Fruit fly (Drosophila melanogaster) whole organism, embryonic: Measurements from ENCODE around the gene CG12009.

Experiments
- ATbp ChIP-seq: fragments of 200-800 bp; sonication (Bioruptor generic); optimal IDR thresholded peaks from 2 replicates; lab custom pipeline; 2017; ENCODE audit warnings: missing biosample characterization, mild to moderate bottlenecking, missing genetic modification characterization, missing genetic modification reagents
- Blimp-1 ChIP-seq: fragments of 200-800 bp; sonication (Bioruptor generic); optimal IDR thresholded peaks from 3 replicates; lab custom pipeline; 2018; ENCODE audit warnings: missing biosample characterization, missing genetic modification characterization, mild to moderate bottlenecking, moderate library complexity, missing genetic modification reagents
- CG11247 ChIP-seq: fragments of 200-800 bp; sonication (Bioruptor generic); IDR thresholded peaks from 2 replicates; pipeline ENCODE4 v1.3.6; 2022; ENCODE audit warnings: missing biosample characterization, missing genetic modification characterization
- CG11398 ChIP-seq: fragments of 200-800 bp; sonication (Bioruptor generic); optimal IDR thresholded peaks from 2 replicates; lab custom pipeline; 2016; ENCODE audit warnings: missing biosample characterization, missing genetic modification characterization
- CG13287 ChIP-seq: fragments of 200-800 bp; sonication (Bioruptor generic); IDR thresholded peaks from 2 replicates; pipeline ENCODE4 v1.3.6; 2022; ENCODE audit warnings: missing biosample characterization, missing genetic modification characterization; ENCODE audit not compliant: partially characterized antibody
- CG13894 ChIP-seq: fragments of 200-800 bp; sonication (Bioruptor generic); optimal IDR thresholded peaks from 3 replicates; lab custom pipeline; 2018; ENCODE audit warnings: missing biosample characterization, mild to moderate bottlenecking, missing genetic modification characterization, moderate library complexity
- CG14710 ChIP-seq: fragments of 200-800 bp; sonication (Bioruptor generic); optimal IDR thresholded peaks from 3 replicates; lab custom pipeline; 2019; ENCODE audit warnings: missing biosample characterization, mild to moderate bottlenecking, missing genetic modification characterization, moderate library complexity
- CG15011 ChIP-seq: fragments of 200-800 bp; sonication (Bioruptor generic); optimal IDR thresholded peaks from 3 replicates; lab custom pipeline; 2018; ENCODE audit warnings: missing biosample characterization, mild to moderate bottlenecking, missing genetic modification characterization
- CG17328 ChIP-seq: fragments of 200-800 bp; sonication (Bioruptor generic); IDR thresholded peaks from 2 replicates; pipeline ENCODE4 v1.3.6; 2022; ENCODE audit warnings: missing biosample characterization, missing genetic modification characterization
- CG18764 ChIP-seq: fragments of 200-800 bp; sonication (Bioruptor generic); optimal IDR thresholded peaks from 3 replicates; lab custom pipeline; 2016; ENCODE audit warnings: missing biosample characterization, missing genetic modification characterization
- CG34376 ChIP-seq: fragments of 200-800 bp; sonication (Bioruptor generic); optimal IDR thresholded peaks from 2 replicates; lab custom pipeline; 2018; ENCODE audit warnings: missing biosample characterization, mild to moderate bottlenecking, missing genetic modification characterization
- CG6175 ChIP-seq: fragments of 200-800 bp; sonication (Bioruptor generic); IDR thresholded peaks from 3 replicates; pipeline ENCODE4 v1.3.6; 2022; ENCODE audit warnings: missing biosample characterization, missing genetic modification characterization
- Doc2 ChIP-seq: fragments of 200-800 bp; sonication (Bioruptor generic); IDR thresholded peaks from 2 replicates; pipeline ENCODE4 v1.3.6; 2022; ENCODE audit warnings: missing biosample characterization, missing genetic modification characterization
- HLH4C ChIP-seq: fragments of 200-800 bp; sonication (Bioruptor generic); IDR thresholded peaks from 3 replicates; pipeline ENCODE4 v1.3.6; 2022; ENCODE audit warnings: missing biosample characterization, missing genetic modification characterization; ENCODE audit not compliant: partially characterized antibody
- Ptx1 ChIP-seq: fragments of 200-800 bp; sonication (Bioruptor generic); IDR thresholded peaks from 2 replicates; pipeline ENCODE4 v1.3.6; 2022; ENCODE audit warnings: missing biosample characterization, missing genetic modification characterization
- Side ChIP-seq: fragments of 200-800 bp; sonication (Bioruptor generic); optimal IDR thresholded peaks from 2 replicates; lab custom pipeline; 2016; ENCODE audit warnings: missing biosample characterization, missing genetic modification characterization
- Sin3A ChIP-seq: fragments of >200 bp; optimal IDR thresholded peaks from 2 replicates; lab custom pipeline; 2018
- Trl ChIP-seq, 3 experiments: fragments of >200 bp in 2 of 3; fragments of 200-800 bp in 1 of 3; sonication (Bioruptor generic) in 1 of 3; optimal IDR thresholded peaks; 2 replicates in 1 of 3; 3 replicates in 2 of 3; lab custom pipeline; 2016 to 2017; ENCODE audit warnings: missing biosample characterization in 1 of 3, missing genetic modification characterization in 1 of 3
- YL-1 ChIP-seq: fragments of 200-800 bp; sonication (Bioruptor generic); optimal IDR thresholded peaks from 3 replicates; lab custom pipeline; 2017; ENCODE audit warnings: missing biosample characterization, mild to moderate bottlenecking, missing genetic modification characterization
- ase ChIP-seq: fragments of 200-800 bp; sonication (Bioruptor generic); IDR thresholded peaks from 3 replicates; pipeline ENCODE4 v1.3.6; 2022; ENCODE audit warnings: missing biosample characterization, missing genetic modification characterization
- bcd ChIP-seq: fragments of 200-800 bp; sonication (Bioruptor generic); optimal IDR thresholded peaks from 2 replicates; lab custom pipeline; 2017; ENCODE audit warnings: missing biosample characterization, mild to moderate bottlenecking, missing genetic modification characterization
- crc ChIP-seq: fragments of 200-800 bp; sonication (Bioruptor generic); optimal IDR thresholded peaks from 2 replicates; lab custom pipeline; 2016; ENCODE audit warnings: missing biosample characterization, missing genetic modification characterization
- dati ChIP-seq: fragments of 200-800 bp; sonication (Bioruptor generic); IDR thresholded peaks from 2 replicates; pipeline ENCODE4 v1.3.6; 2022; ENCODE audit warnings: missing biosample characterization, missing genetic modification characterization
- dm ChIP-seq: fragments of 200-800 bp; sonication (Bioruptor generic); optimal IDR thresholded peaks from 3 replicates; lab custom pipeline; 2016; ENCODE audit warnings: missing biosample characterization, missing genetic modification characterization
- dmrt11E ChIP-seq: fragments of 200-800 bp; sonication (Bioruptor generic); optimal IDR thresholded peaks from 3 replicates; lab custom pipeline; 2018; ENCODE audit warnings: missing biosample characterization, mild to moderate bottlenecking, missing genetic modification characterization, moderate library complexity
- eve ChIP-seq, 2 experiments: fragments of >200 bp; optimal IDR thresholded peaks; 2 replicates each; lab custom pipeline; 2017; ENCODE audit warnings: missing biosample characterization in 2 of 2, missing genetic modification characterization in 2 of 2
- fd64A ChIP-seq: fragments of 200-800 bp; sonication (Bioruptor generic); optimal IDR thresholded peaks from 3 replicates; lab custom pipeline; 2018; ENCODE audit warnings: missing biosample characterization, mild to moderate bottlenecking, missing genetic modification characterization
- gem ChIP-seq: fragments of 200-800 bp; sonication (Bioruptor generic); optimal IDR thresholded peaks from 2 replicates; lab custom pipeline; 2019; ENCODE audit warnings: missing biosample characterization, mild to moderate bottlenecking, missing genetic modification characterization, moderate library complexity
- gt ChIP-seq: fragments of 200-800 bp; sonication (Bioruptor generic); IDR thresholded peaks from 2 replicates; pipeline ENCODE4 v1.3.6; 2022; ENCODE audit warnings: missing biosample characterization, missing genetic modification characterization
- hkb ChIP-seq, 2 experiments: fragments of 200-800 bp in 1 of 2; fragments of >200 bp in 1 of 2; sonication (Bioruptor generic) in 1 of 2; IDR thresholded peaks in 1 of 2; optimal IDR thresholded peaks in 1 of 2; 2 replicates each; pipeline versions ENCODE4 v1.3.6 to Lab custom; 2017 to 2022; ENCODE audit warnings: missing biosample characterization in 1 of 2, missing genetic modification characterization in 1 of 2
- jumu ChIP-seq: fragments of 200-800 bp; sonication (Bioruptor generic); optimal IDR thresholded peaks from 3 replicates; lab custom pipeline; 2016; ENCODE audit warnings: missing biosample characterization, missing genetic modification characterization
- lov ChIP-seq, 2 experiments: fragments of 200-800 bp in 1 of 2; fragments of >200 bp in 1 of 2; sonication (Bioruptor generic) in 1 of 2; IDR thresholded peaks in 1 of 2; optimal IDR thresholded peaks in 1 of 2; 2 replicates in 1 of 2; 3 replicates in 1 of 2; pipeline versions ENCODE4 v1.3.6 to Lab custom; 2017 to 2022; ENCODE audit warnings: missing biosample characterization in 1 of 2, missing genetic modification characterization in 1 of 2
- luna ChIP-seq: fragments of 200-800 bp; sonication (Bioruptor generic); optimal IDR thresholded peaks from 2 replicates; lab custom pipeline; 2016; ENCODE audit warnings: missing biosample characterization, missing genetic modification characterization
- otp ChIP-seq: fragments of 200-800 bp; sonication (Bioruptor generic); IDR thresholded peaks from 3 replicates; pipeline ENCODE4, ENCODE4 v1.3.6; 2022; ENCODE audit warnings: missing biosample characterization, missing genetic modification characterization
- pan ChIP-seq, 4 experiments: fragments of >200 bp in 3 of 4; fragments of 200-800 bp in 1 of 4; sonication (Bioruptor generic) in 1 of 4; optimal IDR thresholded peaks in 3 of 4; IDR thresholded peaks in 1 of 4; 2 replicates each; pipeline versions ENCODE4 v1.3.6 to Lab custom; 2017 to 2022; ENCODE audit warnings: missing biosample characterization in 2 of 4, missing genetic modification characterization in 2 of 4, mixed read lengths in 1 of 4
- pnt ChIP-seq: fragments of 200-800 bp; sonication (Bioruptor generic); optimal IDR thresholded peaks from 3 replicates; lab custom pipeline; 2016; ENCODE audit warnings: missing biosample characterization, missing genetic modification characterization
- salm ChIP-seq: fragments of 200-800 bp; sonication (Bioruptor generic); optimal IDR thresholded peaks from 2 replicates; lab custom pipeline; 2018; ENCODE audit warnings: missing biosample characterization, mild to moderate bottlenecking, missing genetic modification characterization
- sd ChIP-seq: fragments of 200-800 bp; sonication (Bioruptor generic); optimal IDR thresholded peaks from 3 replicates; lab custom pipeline; 2018; ENCODE audit warnings: missing biosample characterization, mild to moderate bottlenecking, missing genetic modification characterization, moderate library complexity
- shn ChIP-seq: fragments of 200-800 bp; sonication (Bioruptor generic); optimal IDR thresholded peaks from 3 replicates; lab custom pipeline; 2016; ENCODE audit warnings: missing biosample characterization, missing genetic modification characterization
- sim ChIP-seq: fragments of 200-800 bp; sonication (Bioruptor generic); IDR thresholded peaks from 2 replicates; pipeline ENCODE4 v1.3.6; 2022; ENCODE audit warnings: missing biosample characterization, missing genetic modification characterization
- slbo ChIP-seq: fragments of 200-800 bp; sonication (Bioruptor generic); IDR thresholded peaks from 2 replicates; pipeline ENCODE4 v1.3.6; 2022; ENCODE audit warnings: missing biosample characterization, missing genetic modification characterization
- sob ChIP-seq: fragments of 200-800 bp; sonication (Bioruptor generic); IDR thresholded peaks from 2 replicates; pipeline ENCODE4 v1.3.6; 2022; ENCODE audit warnings: missing biosample characterization, missing genetic modification characterization
- stc ChIP-seq: fragments of 200-800 bp; sonication (Bioruptor generic); IDR thresholded peaks from 2 replicates; pipeline ENCODE4 v1.3.6; 2022; ENCODE audit warnings: missing biosample characterization, missing genetic modification characterization
- trem ChIP-seq: fragments of 200-800 bp; optimal IDR thresholded peaks from 3 replicates; lab custom pipeline; 2019; ENCODE audit warnings: missing biosample characterization, mild to moderate bottlenecking, missing genetic modification characterization, moderate library complexity
- tup ChIP-seq: fragments of 200-800 bp; sonication (Bioruptor generic); optimal IDR thresholded peaks from 2 replicates; lab custom pipeline; 2016; ENCODE audit warnings: missing biosample characterization, mild to moderate bottlenecking, missing genetic modification characterization, moderate library complexity
- wdn ChIP-seq: fragments of 200-800 bp; sonication (Bioruptor generic); IDR thresholded peaks from 2 replicates; pipeline ENCODE4 v1.3.6; 2022; ENCODE audit warnings: missing biosample characterization, missing genetic modification characterization
- wek ChIP-seq: fragments of 200-800 bp; sonication (Bioruptor generic); optimal IDR thresholded peaks from 3 replicates; lab custom pipeline; 2018; ENCODE audit warnings: missing biosample characterization, mild to moderate bottlenecking, missing genetic modification characterization, moderate library complexity
- zf30C ChIP-seq: fragments of 200-800 bp; sonication (Bioruptor generic); optimal IDR thresholded peaks from 3 replicates; lab custom pipeline; 2018; ENCODE audit warnings: missing biosample characterization, mild to moderate bottlenecking, missing genetic modification characterization

CG12009 gene

DNA sequence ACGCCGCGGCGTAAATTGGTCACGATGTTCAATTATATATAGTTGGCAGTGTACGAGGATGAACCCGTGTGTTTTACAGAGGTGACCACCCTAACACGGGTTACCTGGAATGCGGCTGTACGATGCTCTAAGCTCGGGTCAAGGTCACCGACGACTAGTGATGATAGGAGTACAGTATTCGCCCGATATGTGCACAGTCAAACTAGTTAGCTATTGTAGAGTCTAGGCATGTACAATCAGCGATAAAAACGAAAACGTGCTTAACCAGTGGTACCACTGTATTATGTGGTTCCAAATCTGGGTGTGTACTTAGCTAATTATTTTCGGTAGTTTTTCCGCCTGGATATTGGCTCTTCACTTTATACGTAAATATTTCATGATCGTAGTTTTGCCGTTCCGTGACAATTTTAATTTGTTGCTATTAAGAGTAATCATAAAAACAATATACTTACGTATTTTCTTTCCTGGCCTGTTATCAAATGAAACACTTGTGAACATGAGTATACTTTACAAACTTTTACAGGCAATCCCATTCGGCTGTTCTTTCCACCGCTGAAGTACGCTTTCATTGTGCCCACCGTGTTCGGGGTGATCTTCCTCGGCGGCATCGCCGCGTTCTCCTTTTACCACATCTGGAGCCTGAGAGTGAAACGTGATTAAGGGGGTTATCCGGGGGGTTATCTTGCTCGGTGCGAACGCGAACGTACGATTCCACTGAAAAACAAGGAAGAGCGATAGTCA is 28.9 kb downstream of the CG12009 start (continued):
- TF ChIP-seq ATbp (GFP tag; lab: Kevin White, UChicago) (no peak), sim (no peak), gem (tag; lab: Kevin White, UChicago) (peak; percentile 32), Side (GFP tag; lab: Kevin White, UChicago) (peak; percentile 7), jumu (GFP tag; lab: Kevin White, UChicago) (peak; percentile 10), CG6175 (GFP tag; lab: Robert Waterston, UW) (no peak), ase (GFP tag; lab: Robert Waterston, UW) (no peak), dati (GFP tag; lab: Robert Waterston, UW) (no peak), hkb (optimal IDR thresholded peaks at IDR 0.05; lab: Kevin White, UChicago) (no peak), hkb (GFP tag; IDR thresholded peaks at IDR 0.05; lab: Robert Waterston, UW) (0 out of 2 replicates have a peak, but pooled peaks have one; percentile 49), CG34376 (GFP tag; lab: Kevin White, UChicago) (peak; percentile 47), dmrt11E (tag; lab: Kevin White, UChicago) (no peak), Doc2 (GFP tag; lab: Robert Waterston, UW) (no peak), lov (optimal IDR thresholded peaks at IDR 0.05; lab: Kevin White, UChicago) (no peak), lov (GFP tag; IDR thresholded peaks at IDR 0.05; lab: Robert Waterston, UW) (no peak), slbo (peak; percentile 54), Trl (optimal IDR thresholded peaks at IDR 0.05; lab: Kevin White, UChicago) (no peak), Trl (GFP tag; optimal IDR thresholded peaks at IDR 0.05; lab: Kevin White, UChicago) (peak; percentile 19), CG13894 (tag; lab: Kevin White, UChicago) (no peak), shn (GFP tag; lab: Kevin White, UChicago) (no peak), Sin3A (lab: Kevin White, UChicago) (no peak), CG18764 (peak; percentile 21), otp (GFP tag; lab: Robert Waterston, UW) (no peak), Ptx1 (GFP tag; lab: Robert Waterston, UW) (peak; percentile 38; the same call in 1 of the 2 replicates), crc (peak; percentile 6), wdn (GFP tag; lab: Robert Waterston, UW) (0 out of 2 replicates have a peak, but pooled peaks have one; percentile 18), zf30C (GFP tag; lab: Kevin White, UChicago) (no peak), trem (no peak), wek (no peak), YL-1 (GFP tag; lab: Kevin White, UChicago) (no peak), sob (GFP tag; lab: Robert Waterston, UW) (no peak), luna (peak; percentile 21), sd (tag; lab: Kevin White, UChicago) (peak; percentile 92), CG11398 (GFP tag; lab: Kevin White, UChicago) (no peak), bcd (GFP tag; lab: Kevin White, UChicago) (no peak), gt (GFP tag; lab: Robert Waterston, UW) (no peak), pnt (GFP tag; lab: Kevin White, UChicago) (peak; percentile 1), HLH4C (GFP tag; lab: Robert Waterston, UW) (no peak), stc (GFP tag; lab: Robert Waterston, UW) (peak; percentile 13; the same call in 1 of the 2 replicates), CG17328 (GFP tag; lab: Robert Waterston, UW) (no peak), pan (optimal IDR thresholded peaks at IDR 0.05; lab: Kevin White, UChicago) (no peak), pan (GFP tag; optimal IDR thresholded peaks at IDR 0.05 in 1 of 2, IDR thresholded peaks at IDR 0.05 in 1 of 2) (peak in 1 of 2 experiments; percentile 47), fd64A (GFP tag; lab: Kevin White, UChicago) (no peak), CG15011 (GFP tag; lab: Kevin White, UChicago) (no peak), CG14710 (tag; lab: Kevin White, UChicago) (no peak), CG11247 (peak; percentile 5; the same call in 1 of the 2 replicates), dm (GFP tag; lab: Kevin White, UChicago) (no peak), CG13287 (GFP tag; lab: Robert Waterston, UW) (no peak), salm (tag; lab: Kevin White, UChicago) (no peak), Blimp-1 (GFP tag; lab: Kevin White, UChicago) (no peak), tup (GFP tag; lab: Kevin White, UChicago) (no peak), eve (GFP tag; optimal IDR thresholded peaks at IDR 0.05; lab: Kevin White, UChicago) (no peak)
